Fruit fly (Drosophila melanogaster) whole organism, embryonic: ENCODE measurements around the gene LUBEL.

Experiments used
- B-H1 ChIP-seq: fragments of 200-800 bp; sonication (Bioruptor generic); IDR thresholded peaks from 3 replicates; pipeline ENCODE4 v1.3.6; 2022; ENCODE audit warnings: missing biosample characterization, missing genetic modification characterization
- B-H2 ChIP-seq: fragments of 200-800 bp; sonication (Bioruptor generic); optimal IDR thresholded peaks from 2 replicates; lab custom pipeline; 2018; ENCODE audit warnings: missing biosample characterization, mild to moderate bottlenecking, missing genetic modification characterization
- CG10959 ChIP-seq: fragments of 200-800 bp; sonication (Bioruptor generic); IDR thresholded peaks from 2 replicates; pipeline ENCODE4 v1.3.6; 2022; ENCODE audit warnings: missing biosample characterization, missing genetic modification characterization
- CG11093 ChIP-seq: fragments of 200-800 bp; sonication (Bioruptor generic); IDR thresholded peaks from 3 replicates; pipeline ENCODE4 v1.3.6; 2022; ENCODE audit warnings: missing biosample characterization, missing genetic modification characterization
- CG13775 ChIP-seq: fragments of 200-800 bp; sonication (Bioruptor generic); optimal IDR thresholded peaks from 3 replicates; lab custom pipeline; 2017; ENCODE audit warnings: missing biosample characterization, mild to moderate bottlenecking, missing genetic modification characterization
- CG15696 ChIP-seq: fragments of 200-800 bp; sonication (Bioruptor generic); optimal IDR thresholded peaks from 2 replicates; lab custom pipeline; 2019; ENCODE audit warnings: missing biosample characterization, mild to moderate bottlenecking, missing genetic modification characterization, moderate library complexity
- CG1603 ChIP-seq: fragments of 200-800 bp; sonication (Bioruptor generic); optimal IDR thresholded peaks from 2 replicates; lab custom pipeline; 2019; ENCODE audit warnings: missing biosample characterization, mild to moderate bottlenecking, missing genetic modification characterization, moderate library complexity
- CG16815 ChIP-seq: fragments of 200-800 bp; sonication (Bioruptor generic); optimal IDR thresholded peaks from 3 replicates; lab custom pipeline; 2017; ENCODE audit warnings: missing biosample characterization, mild to moderate bottlenecking, missing genetic modification characterization
- CG17328 ChIP-seq: fragments of 200-800 bp; sonication (Bioruptor generic); IDR thresholded peaks from 2 replicates; pipeline ENCODE4 v1.3.6; 2022; ENCODE audit warnings: missing biosample characterization, missing genetic modification characterization
- CG17359 ChIP-seq: fragments of 200-800 bp; sonication (Bioruptor generic); optimal IDR thresholded peaks from 3 replicates; lab custom pipeline; 2018; ENCODE audit warnings: missing biosample characterization, mild to moderate bottlenecking, missing genetic modification characterization, moderate library complexity
- CG17802 ChIP-seq: fragments of 200-800 bp; sonication (Bioruptor generic); optimal IDR thresholded peaks from 2 replicates; lab custom pipeline; 2018; ENCODE audit warnings: missing biosample characterization, mild to moderate bottlenecking, missing genetic modification characterization, moderate library complexity
- CG18011 ChIP-seq: fragments of 200-800 bp; sonication (Bioruptor generic); optimal IDR thresholded peaks from 2 replicates; lab custom pipeline; 2017; ENCODE audit warnings: missing biosample characterization, missing genetic modification characterization, mild to moderate bottlenecking, moderate library complexity, missing genotype
- CG18619 ChIP-seq: fragments of 200-800 bp; sonication (Bioruptor generic); optimal IDR thresholded peaks from 3 replicates; lab custom pipeline; 2017; ENCODE audit warnings: missing biosample characterization, mild to moderate bottlenecking, missing genetic modification characterization
- CG2199 ChIP-seq: fragments of 200-800 bp; sonication (Bioruptor generic); IDR thresholded peaks from 3 replicates; pipeline ENCODE4 v1.3.6; 2022; ENCODE audit warnings: missing biosample characterization, missing genetic modification characterization
- CG2678 ChIP-seq: fragments of 200-800 bp; sonication (Bioruptor generic); optimal IDR thresholded peaks from 3 replicates; lab custom pipeline; 2019; ENCODE audit warnings: missing biosample characterization, mild to moderate bottlenecking, missing genetic modification characterization, moderate library complexity
- CG3407 ChIP-seq: fragments of 200-800 bp; sonication (Bioruptor generic); optimal IDR thresholded peaks from 2 replicates; lab custom pipeline; 2018; ENCODE audit warnings: missing biosample characterization, mild to moderate bottlenecking, missing genetic modification characterization
- CG34376 ChIP-seq: fragments of 200-800 bp; sonication (Bioruptor generic); optimal IDR thresholded peaks from 2 replicates; lab custom pipeline; 2018; ENCODE audit warnings: missing biosample characterization, mild to moderate bottlenecking, missing genetic modification characterization
- CG4360 ChIP-seq: fragments of 200-800 bp; sonication (Bioruptor generic); IDR thresholded peaks from 2 replicates; pipeline ENCODE4 v1.3.6; 2022; ENCODE audit warnings: missing biosample characterization, missing genetic modification characterization
- CG4730 ChIP-seq: fragments of 200-800 bp; sonication (Bioruptor generic); IDR thresholded peaks from 2 replicates; pipeline ENCODE4 v1.3.6; 2022; ENCODE audit warnings: missing biosample characterization, missing genetic modification characterization
- CG5245 ChIP-seq: fragments of 200-800 bp; sonication (Bioruptor generic); optimal IDR thresholded peaks from 3 replicates; lab custom pipeline; 2016; ENCODE audit warnings: missing biosample characterization, missing genetic modification characterization
- CG7556 ChIP-seq: fragments of 200-800 bp; sonication (Bioruptor generic); optimal IDR thresholded peaks from 2 replicates; lab custom pipeline; 2017; ENCODE audit warnings: missing biosample characterization, mild to moderate bottlenecking, missing genetic modification characterization
- CG7839 ChIP-seq: fragments of 200-800 bp; sonication (Bioruptor generic); optimal IDR thresholded peaks from 3 replicates; lab custom pipeline; 2018; ENCODE audit warnings: missing biosample characterization, mild to moderate bottlenecking, missing genetic modification characterization, moderate library complexity
- CG7987 ChIP-seq: fragments of 200-800 bp; sonication (Bioruptor generic); optimal IDR thresholded peaks from 2 replicates; lab custom pipeline; 2018; ENCODE audit warnings: missing biosample characterization, mild to moderate bottlenecking, missing genetic modification characterization, moderate library complexity
- CG8281 ChIP-seq: fragments of 200-800 bp; sonication (Bioruptor generic); optimal IDR thresholded peaks from 2 replicates; lab custom pipeline; 2018; ENCODE audit warnings: missing biosample characterization, mild to moderate bottlenecking, missing genetic modification characterization, moderate library complexity
- CG9797 ChIP-seq: fragments of 200-800 bp; sonication (Bioruptor generic); optimal IDR thresholded peaks from 3 replicates; lab custom pipeline; 2018; ENCODE audit warnings: missing biosample characterization, mild to moderate bottlenecking, missing genetic modification characterization
- D ChIP-seq, 2 experiments: fragments of 200-800 bp in 1 of 2; fragments of >200 bp in 1 of 2; sonication (Bioruptor generic) in 1 of 2; optimal IDR thresholded peaks; 2 replicates in 1 of 2; 3 replicates in 1 of 2; lab custom pipeline; 2017; ENCODE audit warnings: mild to moderate bottlenecking in 1 of 2, missing biosample characterization in 1 of 2, missing genetic modification characterization in 1 of 2, missing genetic modification reagents in 1 of 2
- D19A ChIP-seq: fragments of 200-800 bp; optimal IDR thresholded peaks from 3 replicates; lab custom pipeline; 2019; ENCODE audit warnings: missing biosample characterization, mild to moderate bottlenecking, missing genetic modification characterization, moderate library complexity
- E2f1 ChIP-seq: fragments of 200-800 bp; sonication (Bioruptor generic); IDR thresholded peaks from 2 replicates; pipeline ENCODE4 v1.3.6; 2022; ENCODE audit warnings: missing biosample characterization, missing genetic modification characterization
- Elba2 ChIP-seq: fragments of 200-800 bp; sonication (Bioruptor generic); optimal IDR thresholded peaks from 3 replicates; lab custom pipeline; 2016; ENCODE audit warnings: missing biosample characterization, missing genetic modification characterization
- H15 ChIP-seq: fragments of 200-800 bp; sonication (Bioruptor generic); IDR thresholded peaks from 3 replicates; pipeline ENCODE4 v1.3.6; 2022; ENCODE audit warnings: missing biosample characterization, missing genetic modification characterization
- HLH54F ChIP-seq: fragments of 200-800 bp; sonication (Bioruptor generic); optimal IDR thresholded peaks from 3 replicates; lab custom pipeline; 2016; ENCODE audit warnings: missing biosample characterization, missing genetic modification characterization
- Hand ChIP-seq: fragments of 200-800 bp; sonication (Bioruptor generic); optimal IDR thresholded peaks from 2 replicates; lab custom pipeline; 2017; ENCODE audit warnings: mild to moderate bottlenecking, missing biosample characterization, missing genetic modification reagents, missing genetic modification characterization
- PHDP ChIP-seq: fragments of 200-800 bp; sonication (Bioruptor generic); optimal IDR thresholded peaks from 3 replicates; lab custom pipeline; 2018; ENCODE audit warnings: missing biosample characterization, mild to moderate bottlenecking, missing genetic modification characterization, moderate library complexity
- caup ChIP-seq: fragments of 200-800 bp; sonication (Bioruptor generic); optimal IDR thresholded peaks from 3 replicates; lab custom pipeline; 2017; ENCODE audit warnings: missing biosample characterization, mild to moderate bottlenecking, missing genetic modification characterization, moderate library complexity; ENCODE audit not compliant: severe bottlenecking
- dpn ChIP-seq, 2 experiments: fragments of 200-800 bp; sonication (Bioruptor generic); optimal IDR thresholded peaks; 3 replicates each; lab custom pipeline; 2016; ENCODE audit warnings: missing biosample characterization in 2 of 2, missing genetic modification characterization in 2 of 2
- dysf ChIP-seq: fragments of 200-800 bp; sonication (Bioruptor generic); IDR thresholded peaks from 3 replicates; pipeline ENCODE4 v1.3.6; 2022; ENCODE audit warnings: missing biosample characterization, missing genetic modification characterization
- en ChIP-seq: fragments of 200-800 bp; sonication (Bioruptor generic); optimal IDR thresholded peaks from 2 replicates; lab custom pipeline; 2016; ENCODE audit warnings: missing biosample characterization, missing genetic modification characterization
- gcm2 ChIP-seq: fragments of 200-800 bp; sonication (Bioruptor generic); optimal IDR thresholded peaks from 2 replicates; lab custom pipeline; 2016; ENCODE audit warnings: missing biosample characterization, missing genetic modification characterization
- grau ChIP-seq: fragments of 200-800 bp; optimal IDR thresholded peaks from 3 replicates; lab custom pipeline; 2019; ENCODE audit warnings: missing biosample characterization, mild to moderate bottlenecking, missing genetic modification characterization, moderate library complexity
- hkb ChIP-seq, 2 experiments: fragments of 200-800 bp in 1 of 2; fragments of >200 bp in 1 of 2; sonication (Bioruptor generic) in 1 of 2; IDR thresholded peaks in 1 of 2; optimal IDR thresholded peaks in 1 of 2; 2 replicates each; pipeline versions ENCODE4 v1.3.6 to Lab custom; 2017 to 2022; ENCODE audit warnings: missing biosample characterization in 1 of 2, missing genetic modification characterization in 1 of 2
- kni ChIP-seq: fragments of 200-800 bp; sonication (Bioruptor generic); optimal IDR thresholded peaks from 3 replicates; lab custom pipeline; 2017; ENCODE audit warnings: mild to moderate bottlenecking, missing biosample characterization, missing genetic modification reagents, missing genetic modification characterization
- nerfin-2 ChIP-seq: fragments of 200-800 bp; sonication (Bioruptor generic); IDR thresholded peaks from 2 replicates; pipeline ENCODE4 v1.3.6; 2022; ENCODE audit warnings: missing biosample characterization, missing genetic modification characterization; ENCODE audit not compliant: partially characterized antibody
- odd ChIP-seq: fragments of 200-800 bp; sonication (Bioruptor generic); optimal IDR thresholded peaks from 2 replicates; lab custom pipeline; 2017; ENCODE audit warnings: missing biosample characterization, mild to moderate bottlenecking, missing genetic modification characterization
- p53 ChIP-seq: fragments of 200-800 bp; sonication (Bioruptor generic); optimal IDR thresholded peaks from 2 replicates; lab custom pipeline; 2016; ENCODE audit warnings: missing biosample characterization, missing genetic modification characterization
- pum ChIP-seq: fragments of 200-800 bp; sonication (Bioruptor generic); optimal IDR thresholded peaks from 2 replicates; lab custom pipeline; 2016; ENCODE audit warnings: missing biosample characterization, missing genetic modification characterization
- sens ChIP-seq: fragments of 200-800 bp; sonication (Bioruptor generic); peaks from one replicate; lab custom pipeline; 2016; ENCODE audit warnings: missing biosample characterization, missing genetic modification characterization
- sisA ChIP-seq: fragments of 200-800 bp; sonication (Bioruptor generic); IDR thresholded peaks from 2 replicates; pipeline ENCODE4 v1.3.6; 2022; ENCODE audit warnings: missing biosample characterization, missing genetic modification characterization
- tll ChIP-seq, 2 experiments: fragments of 200-800 bp in 1 of 2; fragments of >200 bp in 1 of 2; sonication (Bioruptor generic) in 1 of 2; optimal IDR thresholded peaks; 2 replicates each; lab custom pipeline; 2017 to 2019; ENCODE audit warnings: missing biosample characterization in 2 of 2, missing genetic modification characterization in 2 of 2, mild to moderate bottlenecking in 1 of 2, moderate library complexity in 1 of 2
- trem ChIP-seq: fragments of 200-800 bp; optimal IDR thresholded peaks from 3 replicates; lab custom pipeline; 2019; ENCODE audit warnings: missing biosample characterization, mild to moderate bottlenecking, missing genetic modification characterization, moderate library complexity

Gene LUBEL

DNA sequence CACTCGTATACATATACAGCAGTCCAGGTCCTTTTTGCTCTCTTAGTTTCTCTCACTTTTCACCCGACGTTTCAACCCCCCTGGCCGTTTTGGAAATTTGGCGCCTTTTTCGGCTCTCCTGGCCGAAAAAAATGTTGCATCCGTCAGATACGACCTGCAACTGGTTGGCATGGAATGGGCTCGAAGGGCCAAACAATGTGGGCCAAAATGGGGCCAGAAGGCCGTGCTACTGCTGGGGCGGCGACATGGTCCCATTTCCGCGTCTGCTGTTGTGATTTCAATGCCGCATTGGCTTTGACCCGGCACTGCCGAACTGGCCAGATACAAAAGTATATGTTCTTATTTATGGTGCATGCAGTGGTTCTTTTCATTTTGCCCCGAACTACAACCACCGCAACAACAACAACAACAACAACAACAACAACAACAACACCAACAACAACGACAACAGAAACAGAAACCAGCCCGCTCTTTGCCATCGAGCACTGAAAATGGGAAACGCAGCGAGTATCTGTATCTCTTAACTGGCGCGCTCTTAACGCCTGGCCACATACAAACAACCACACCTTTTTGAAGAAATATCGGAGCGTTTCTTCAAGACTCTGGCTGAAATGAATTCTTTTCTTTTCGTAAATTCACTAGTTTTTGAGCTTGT lies 21.3 kb upstream of the LUBEL start (continued):
- TF ChIP-seq pum (GFP tag; lab: Kevin White, UChicago) (no peak), CG16815 (no peak), CG4730 (GFP tag; lab: Robert Waterston, UW) (no peak), CG7556 (GFP tag; lab: Kevin White, UChicago) (no peak), nerfin-2 (no peak), CG17359 (tag; lab: Kevin White, UChicago) (no peak), CG9797 (GFP tag; lab: Kevin White, UChicago) (no peak), CG7987 (GFP tag; lab: Kevin White, UChicago) (no peak), D19A (tag; lab: Kevin White, UChicago) (no peak), B-H1 (GFP tag; lab: Robert Waterston, UW) (no peak), CG17328 (0 out of 2 replicates have a peak, but pooled peaks have one; percentile 14), CG11093 (GFP tag; lab: Robert Waterston, UW) (no peak), B-H2 (GFP tag; lab: Kevin White, UChicago) (no peak), D (optimal IDR thresholded peaks at IDR 0.05; lab: Kevin White, UChicago) (peak; percentile 35), D (GFP tag; optimal IDR thresholded peaks at IDR 0.05; lab: Kevin White, UChicago) (no peak), sens (GFP tag; lab: Kevin White, UChicago) (peak; percentile 32), CG2678 (tag; lab: Kevin White, UChicago) (no peak), p53 (GFP tag; lab: Kevin White, UChicago) (no peak), CG15696 (tag; lab: Kevin White, UChicago) (no peak), gcm2 (GFP tag; lab: Kevin White, UChicago) (no peak), Hand (GFP tag; lab: Kevin White, UChicago) (no peak), CG2199 (GFP tag; lab: Robert Waterston, UW) (peak; percentile 77; the same call in 2 of the 3 replicates), CG34376 (GFP tag; lab: Kevin White, UChicago) (no peak), CG8281 (tag; lab: Kevin White, UChicago) (no peak), CG18011 (GFP tag; lab: Kevin White, UChicago) (no peak), CG5245 (GFP tag; lab: Kevin White, UChicago) (no peak), en (GFP tag; lab: Kevin White, UChicago) (no peak), CG10959 (GFP tag; lab: Robert Waterston, UW) (no peak), CG7839 (tag; lab: Kevin White, UChicago) (peak; percentile 2), Elba2 (no peak), CG1603 (no peak), tll (GFP tag; optimal IDR thresholded peaks at IDR 0.05; lab: Kevin White, UChicago) (no peak), CG18619 (GFP tag; lab: Kevin White, UChicago) (no peak), grau (tag; lab: Kevin White, UChicago) (no peak), dysf (GFP tag; lab: Robert Waterston, UW) (no peak), H15 (no peak), PHDP (no peak), dpn (GFP tag; optimal IDR thresholded peaks at IDR 0.05; lab: Kevin White, UChicago) (no peak), CG13775 (GFP tag; lab: Kevin White, UChicago) (no peak), odd (GFP tag; lab: Kevin White, UChicago) (peak; percentile 7), E2f1 (GFP tag; lab: Robert Waterston, UW) (peak; percentile 20; the same call in 1 of the 2 replicates), CG17802 (tag; lab: Kevin White, UChicago) (no peak), caup (GFP tag; lab: Kevin White, UChicago) (no peak), kni (GFP tag; lab: Kevin White, UChicago) (peak; percentile 59), HLH54F (GFP tag; lab: Kevin White, UChicago) (no peak), CG3407 (no peak), CG4360 (GFP tag; lab: Robert Waterston, UW) (peak; percentile 98), sisA (GFP tag; lab: Robert Waterston, UW) (no peak), hkb (optimal IDR thresholded peaks at IDR 0.05; lab: Kevin White, UChicago) (no peak), hkb (GFP tag; IDR thresholded peaks at IDR 0.05; lab: Robert Waterston, UW) (no peak), trem (tag; lab: Kevin White, UChicago) (no peak)
